Fruit fly (Drosophila melanogaster) whole organism, wandering third instar larva: ENCODE measurements around the gene CG3032.

Experiments used
- Abd-B ChIP-seq: fragments of >200 bp; optimal IDR thresholded peaks from 2 replicates; lab custom pipeline; 2017; ENCODE audit warnings: missing biosample characterization, missing genetic modification characterization
- CG32264 ChIP-seq: fragments of 200-800 bp; sonication (Bioruptor generic); optimal IDR thresholded peaks from 2 replicates; lab custom pipeline; 2016; ENCODE audit warnings: missing biosample characterization, missing genetic modification characterization
- CG9705 ChIP-seq: fragments of 200-800 bp; sonication (Bioruptor generic); optimal IDR thresholded peaks from 2 replicates; lab custom pipeline; 2018; ENCODE audit warnings: missing biosample characterization, mild to moderate bottlenecking, missing genetic modification characterization
- CrebA ChIP-seq: fragments of 200-800 bp; sonication (Bioruptor generic); optimal IDR thresholded peaks from 2 replicates; lab custom pipeline; 2016; ENCODE audit warnings: missing biosample characterization, mild to moderate bottlenecking, missing genetic modification characterization, borderline replicate concordance
- Dfd ChIP-seq: fragments of >200 bp; optimal IDR thresholded peaks from 2 replicates; lab custom pipeline; 2017; ENCODE audit warnings: missing biosample characterization, missing genetic modification characterization
- Dif ChIP-seq: fragments of 200-275, 200-300 bp; sonication (Bioruptor generic); optimal IDR thresholded peaks from 2 replicates; lab custom pipeline; 2018; ENCODE audit warnings: missing biosample characterization, missing genetic modification characterization; ENCODE audit not compliant: partially characterized antibody
- GATAd ChIP-seq: sonication (Bioruptor generic); optimal IDR thresholded peaks from 2 replicates; lab custom pipeline; 2016; ENCODE audit warnings: missing biosample characterization, missing genetic modification characterization
- HLH106 ChIP-seq: fragments of 200-800 bp; optimal IDR thresholded peaks from 3 replicates; lab custom pipeline; 2019; ENCODE audit warnings: missing biosample characterization, mild to moderate bottlenecking, missing genetic modification characterization, moderate library complexity
- Hnf4 ChIP-seq: fragments of 200-800 bp; sonication (Bioruptor generic); optimal IDR thresholded peaks from 2 replicates; lab custom pipeline; 2016; ENCODE audit warnings: missing biosample characterization, mild to moderate bottlenecking, missing genetic modification characterization
- Hr78 ChIP-seq: fragments of >200 bp; optimal IDR thresholded peaks from 2 replicates; lab custom pipeline; 2017; ENCODE audit warnings: missing biosample characterization, missing genetic modification characterization
- Hr83 ChIP-seq: fragments of 200-300 bp; sonication (Bioruptor generic); optimal IDR thresholded peaks from 2 replicates; lab custom pipeline; 2016; ENCODE audit warnings: missing biosample characterization, mild to moderate bottlenecking, missing genetic modification characterization, moderate library complexity; ENCODE audit not compliant: poor library complexity, severe bottlenecking
- Jra ChIP-seq: sonication (Bioruptor generic); optimal IDR thresholded peaks from 2 replicates; lab custom pipeline; 2016; ENCODE audit warnings: missing biosample characterization, missing genetic modification characterization
- Mio ChIP-seq: sonication (Bioruptor generic); optimal IDR thresholded peaks from 2 replicates; lab custom pipeline; 2016; ENCODE audit warnings: missing biosample characterization, missing genetic modification characterization
- Myc ChIP-seq: fragments of >200 bp; optimal IDR thresholded peaks from 2 replicates; lab custom pipeline; 2017
- N ChIP-seq: fragments of >200 bp; optimal IDR thresholded peaks from 2 replicates; lab custom pipeline; 2018; ENCODE audit warnings: missing biosample characterization, missing external identifiers, missing genetic modification characterization
- OdsH ChIP-seq: fragments of 200-800 bp; sonication (Bioruptor generic); optimal IDR thresholded peaks from 2 replicates; lab custom pipeline; 2016; ENCODE audit warnings: missing biosample characterization, mild to moderate bottlenecking, missing genetic modification characterization
- Rel ChIP-seq, 2 experiments: fragments of 200-800 bp; sonication (Bioruptor generic) in 1 of 2; optimal IDR thresholded peaks; 2 replicates in 1 of 2; 3 replicates in 1 of 2; lab custom pipeline; 2016 to 2019; ENCODE audit warnings: mild to moderate bottlenecking in 2 of 2, missing biosample characterization in 2 of 2, missing genetic modification characterization in 2 of 2, moderate library complexity in 1 of 2
- Sp1 ChIP-seq: fragments of 200-800 bp; sonication (Bioruptor generic); optimal IDR thresholded peaks from 3 replicates; lab custom pipeline; 2019; ENCODE audit warnings: missing biosample characterization, mild to moderate bottlenecking, missing genetic modification characterization, moderate library complexity
- Vsx2 ChIP-seq: fragments of 200-300, 225-300 bp; sonication (Bioruptor generic); optimal IDR thresholded peaks from 2 replicates; lab custom pipeline; 2018; ENCODE audit warnings: missing biosample characterization, missing genetic modification characterization; ENCODE audit not compliant: partially characterized antibody
- br ChIP-seq: fragments of 200-800 bp; sonication (Bioruptor generic); optimal IDR thresholded peaks from 2 replicates; lab custom pipeline; 2016; ENCODE audit warnings: missing biosample characterization, missing genetic modification characterization
- brk ChIP-seq: fragments of 200-800 bp; sonication (Bioruptor generic); optimal IDR thresholded peaks from 2 replicates; lab custom pipeline; 2016; ENCODE audit warnings: missing biosample characterization, mild to moderate bottlenecking, missing genetic modification characterization
- dl ChIP-seq, 2 experiments: fragments of 175-275, 200-275 bp in 1 of 2; fragments of 200-275 bp in 1 of 2; sonication (Bioruptor generic); optimal IDR thresholded peaks; lab custom pipeline; 2018; ENCODE audit warnings: mild to moderate bottlenecking in 2 of 2, missing biosample characterization in 2 of 2, missing genetic modification characterization in 2 of 2, moderate library complexity in 2 of 2; ENCODE audit not compliant: partially characterized antibody in 2 of 2, insufficient read depth in 1 of 2
- dmrt93B ChIP-seq: fragments of 200-800 bp; sonication (Bioruptor generic); optimal IDR thresholded peaks from 2 replicates; lab custom pipeline; 2018; ENCODE audit warnings: missing biosample characterization, mild to moderate bottlenecking, missing genetic modification characterization
- dsf ChIP-seq: sonication (Bioruptor generic); optimal IDR thresholded peaks from 2 replicates; lab custom pipeline; 2016; ENCODE audit warnings: missing biosample characterization, missing genetic modification characterization, borderline replicate concordance
- ey ChIP-seq: fragments of 200-800 bp; sonication (Bioruptor generic); optimal IDR thresholded peaks from 2 replicates; lab custom pipeline; 2016; ENCODE audit warnings: missing biosample characterization, missing genetic modification characterization
- foxo ChIP-seq, 2 experiments: fragments of 200-800 bp; sonication (Bioruptor generic); optimal IDR thresholded peaks; 2 replicates in 1 of 2; 3 replicates in 1 of 2; lab custom pipeline; 2016 to 2017; ENCODE audit warnings: missing biosample characterization in 2 of 2, missing genetic modification characterization in 2 of 2
- fru ChIP-seq: fragments of 200-800 bp; sonication (Bioruptor generic); optimal IDR thresholded peaks from 3 replicates; lab custom pipeline; 2016; ENCODE audit warnings: missing biosample characterization, mild to moderate bottlenecking, missing genetic modification characterization
- h ChIP-seq: fragments of 200-800 bp; sonication (Bioruptor generic); optimal IDR thresholded peaks from 3 replicates; lab custom pipeline; 2016; ENCODE audit warnings: missing biosample characterization, mild to moderate bottlenecking, missing genetic modification characterization
- jim ChIP-seq: fragments of 175-275, 200-325 bp; sonication (Bioruptor generic); optimal IDR thresholded peaks from 2 replicates; lab custom pipeline; 2016; ENCODE audit warnings: missing biosample characterization, mild to moderate bottlenecking, missing genetic modification characterization
- lola ChIP-seq: fragments of >200 bp; optimal IDR thresholded peaks from 2 replicates; lab custom pipeline; 2017; ENCODE audit warnings: missing biosample characterization, missing genetic modification characterization
- pan ChIP-seq: fragments of >200 bp; optimal IDR thresholded peaks from 2 replicates; lab custom pipeline; 2017
- psq ChIP-seq: fragments of 200-800 bp; sonication (Bioruptor generic); optimal IDR thresholded peaks from 3 replicates; lab custom pipeline; 2017; ENCODE audit warnings: missing biosample characterization, mild to moderate bottlenecking, missing genetic modification characterization, moderate library complexity
- rgr ChIP-seq: fragments of 200-800 bp; sonication (Bioruptor generic); optimal IDR thresholded peaks from 3 replicates; lab custom pipeline; 2016; ENCODE audit warnings: missing biosample characterization, mild to moderate bottlenecking, missing genetic modification characterization
- sage ChIP-seq: fragments of 200-800 bp; sonication (Bioruptor generic); optimal IDR thresholded peaks from 2 replicates; lab custom pipeline; 2016; ENCODE audit warnings: missing biosample characterization, mild to moderate bottlenecking, missing genetic modification characterization
- sv ChIP-seq: fragments of 200-800 bp; sonication (Bioruptor generic); optimal IDR thresholded peaks from 3 replicates; lab custom pipeline; 2016; ENCODE audit warnings: missing biosample characterization, missing genetic modification characterization
- tai ChIP-seq: sonication (Bioruptor generic); optimal IDR thresholded peaks from 2 replicates; lab custom pipeline; 2016; ENCODE audit warnings: missing biosample characterization, missing genetic modification characterization
- usp ChIP-seq: fragments of >200 bp; optimal IDR thresholded peaks from 2 replicates; lab custom pipeline; 2017; ENCODE audit warnings: missing biosample characterization, missing genetic modification characterization
- woc ChIP-seq: sonication (Bioruptor generic); optimal IDR thresholded peaks from 2 replicates; lab custom pipeline; 2016; ENCODE audit warnings: missing biosample characterization, mild to moderate bottlenecking, missing genetic modification characterization

The CG3032 gene

DNA sequence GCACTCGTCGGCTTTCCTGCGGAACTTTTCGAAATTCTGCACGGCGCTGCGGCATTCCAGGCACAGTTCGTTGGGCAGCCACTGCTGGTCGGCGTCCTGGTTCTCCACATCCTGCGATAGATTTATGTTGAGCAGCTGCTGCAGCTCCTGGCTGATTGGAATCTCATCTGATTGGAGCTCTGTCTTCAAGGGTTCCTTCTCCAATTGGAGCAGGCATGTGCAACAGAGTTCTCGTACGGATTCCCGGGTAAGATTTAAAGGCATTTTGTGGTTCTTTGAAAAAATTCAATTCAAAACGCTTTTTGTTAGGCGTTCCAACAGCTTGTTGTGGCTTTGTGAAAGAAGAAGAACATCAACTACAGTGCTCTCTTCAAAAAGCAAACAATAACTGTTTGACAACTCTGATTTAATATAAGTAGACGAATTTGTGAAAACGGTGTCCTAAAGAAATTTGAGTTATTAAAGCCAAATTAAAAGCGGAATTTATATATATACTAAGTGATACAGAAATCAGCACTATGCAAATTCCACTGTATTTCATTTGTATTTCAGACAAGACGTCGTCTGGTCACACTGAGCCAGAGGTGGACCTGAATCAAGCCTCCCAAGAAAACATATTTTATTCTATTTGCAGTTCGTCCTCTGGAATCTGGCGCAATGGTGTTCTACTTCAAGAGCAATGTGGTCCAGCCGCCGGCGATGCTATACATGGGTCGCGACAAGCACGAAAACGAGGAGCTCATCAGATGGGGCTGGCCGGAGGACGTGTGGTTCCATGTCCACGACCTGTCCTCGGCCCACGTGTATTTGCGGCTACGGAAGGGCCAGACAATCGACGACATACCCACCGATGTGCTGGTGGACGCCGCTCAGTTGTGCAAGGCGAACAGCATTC is at the start of gene CG3032, which contains the start of gene CG4593:
Gene CG3032 (minus strand): TSS at position 562 of the 895 bp plus-strand sequence.
Gene CG4593 (plus strand): TSS at position 568 of the 895 bp plus-strand sequence.
- peak; percentile 85 for TF ChIP-seq ey (GFP tag; lab: Kevin White, UChicago)
- TF ChIP-seq Myc: no peak
- no peak for TF ChIP-seq Rel (GFP tag; optimal IDR thresholded peaks at IDR 0.05; lab: Kevin White, UChicago)
- TF ChIP-seq Rel (tag; optimal IDR thresholded peaks at IDR 0.05; lab: Kevin White, UChicago): peak; percentile 34
- no peak for TF ChIP-seq pan (lab: Kevin White, UChicago)
- TF ChIP-seq CrebA (GFP tag; lab: Kevin White, UChicago): no peak
- TF ChIP-seq dsf: peak; percentile 50
- TF ChIP-seq Hr83 (GFP tag; lab: Kevin White, UChicago): peak; percentile 56
- no peak for TF ChIP-seq GATAd (GFP tag; lab: Kevin White, UChicago)
- peak; percentile 59 for TF ChIP-seq CG32264 (GFP tag; lab: Kevin White, UChicago)
- peak; percentile 71 for TF ChIP-seq br (GFP tag; lab: Kevin White, UChicago)
- TF ChIP-seq Jra: peak; percentile 60
- TF ChIP-seq fru (GFP tag; lab: Kevin White, UChicago): peak; percentile 82
- peak; percentile 91 for TF ChIP-seq rgr (GFP tag; lab: Kevin White, UChicago)
- TF ChIP-seq Vsx2 (GFP tag; lab: Kevin White, UChicago): no peak
- TF ChIP-seq sv (GFP tag; lab: Kevin White, UChicago): peak; percentile 70
- TF ChIP-seq psq (GFP tag; lab: Kevin White, UChicago): peak; percentile 73
- peak; percentile 87 for TF ChIP-seq Hnf4 (GFP tag; lab: Kevin White, UChicago)
- TF ChIP-seq Abd-B (GFP tag; lab: Kevin White, UChicago): no peak
- TF ChIP-seq usp (GFP tag; lab: Kevin White, UChicago): no peak
- TF ChIP-seq dl (GFP tag; optimal IDR thresholded peaks at IDR 0.05; lab: Kevin White, UChicago; ENCODE audit: insufficient read depth in 1 of 2, partially characterized antibody in 2 of 2): no peak
- no peak for TF ChIP-seq Dfd (GFP tag; lab: Kevin White, UChicago)
- TF ChIP-seq lola (GFP tag; lab: Kevin White, UChicago): no peak
- TF ChIP-seq sage (GFP tag; lab: Kevin White, UChicago): peak; percentile 81
- TF ChIP-seq CG9705 (GFP tag; lab: Kevin White, UChicago): peak; percentile 7
- TF ChIP-seq jim (GFP tag; lab: Kevin White, UChicago): no peak
- peak; percentile 87 for TF ChIP-seq HLH106 (tag; lab: Kevin White, UChicago)
- no peak for TF ChIP-seq Dif (GFP tag; lab: Kevin White, UChicago)
- TF ChIP-seq h (GFP tag; lab: Kevin White, UChicago): peak; percentile 85
- peak; percentile 49 for TF ChIP-seq brk (GFP tag; lab: Kevin White, UChicago)
- TF ChIP-seq woc (GFP tag; lab: Kevin White, UChicago): peak; percentile 83
- no peak for TF ChIP-seq Hr78 (GFP tag; lab: Kevin White, UChicago)
- TF ChIP-seq OdsH (GFP tag; lab: Kevin White, UChicago): peak; percentile 77
- peak; percentile 76 for TF ChIP-seq tai (GFP tag; lab: Kevin White, UChicago)
- no peak for TF ChIP-seq N (GFP tag; lab: Kevin White, UChicago)
- peak; percentile 77 for TF ChIP-seq Sp1 (GFP tag; lab: Kevin White, UChicago)
- peak; percentile 78 for TF ChIP-seq dmrt93B (GFP tag; lab: Kevin White, UChicago)
- peak; percentile 6 to 88 for TF ChIP-seq foxo (GFP tag; optimal IDR thresholded peaks at IDR 0.05; lab: Kevin White, UChicago)
- TF ChIP-seq Mio (GFP tag; lab: Kevin White, UChicago): peak; percentile 56
- TF ChIP-seq, all 38 proteins: peak for 24
